Fruit fly (Drosophila melanogaster) whole organism, embryonic: ENCODE measurements around the gene CG4854.

Experiments
- Bgb ChIP-seq: fragments of 200-800 bp; sonication (Bioruptor generic); IDR thresholded peaks from 2 replicates; pipeline ENCODE4 v1.3.6; 2022; ENCODE audit warnings: missing biosample characterization, missing genetic modification characterization; ENCODE audit not compliant: partially characterized antibody
- CG10147 ChIP-seq: fragments of 200-800 bp; sonication (Bioruptor generic); optimal IDR thresholded peaks from 2 replicates; lab custom pipeline; 2019; ENCODE audit warnings: missing biosample characterization, mild to moderate bottlenecking, missing genetic modification characterization, moderate library complexity
- CG10274 ChIP-seq: fragments of 200-800 bp; sonication (Bioruptor generic); optimal IDR thresholded peaks from 3 replicates; lab custom pipeline; 2017; ENCODE audit warnings: missing biosample characterization, mild to moderate bottlenecking, missing genetic modification characterization
- CG10979 ChIP-seq: fragments of 200-800 bp; sonication (Bioruptor generic); optimal IDR thresholded peaks from 2 replicates; lab custom pipeline; 2018; ENCODE audit warnings: missing biosample characterization, mild to moderate bottlenecking, missing genetic modification characterization, moderate library complexity
- CG11247 ChIP-seq: fragments of 200-800 bp; sonication (Bioruptor generic); IDR thresholded peaks from 2 replicates; pipeline ENCODE4 v1.3.6; 2022; ENCODE audit warnings: missing biosample characterization, missing genetic modification characterization
- CG14667 ChIP-seq: fragments of 200-800 bp; sonication (Bioruptor generic); IDR thresholded peaks from 2 replicates; pipeline ENCODE4 v1.3.6; 2022; ENCODE audit warnings: missing biosample characterization, missing genetic modification characterization
- CG15011 ChIP-seq: fragments of 200-800 bp; sonication (Bioruptor generic); optimal IDR thresholded peaks from 3 replicates; lab custom pipeline; 2018; ENCODE audit warnings: missing biosample characterization, mild to moderate bottlenecking, missing genetic modification characterization
- CG17186 ChIP-seq: fragments of 200-800 bp; sonication (Bioruptor generic); optimal IDR thresholded peaks from 3 replicates; lab custom pipeline; 2017; ENCODE audit warnings: missing biosample characterization, missing genetic modification reagents, missing genetic modification characterization
- CG17568 ChIP-seq: fragments of 200-800 bp; sonication (Bioruptor generic); optimal IDR thresholded peaks from 2 replicates; lab custom pipeline; 2018; ENCODE audit warnings: missing biosample characterization, mild to moderate bottlenecking, missing genetic modification characterization, moderate library complexity
- CG18619 ChIP-seq: fragments of 200-800 bp; sonication (Bioruptor generic); optimal IDR thresholded peaks from 3 replicates; lab custom pipeline; 2017; ENCODE audit warnings: missing biosample characterization, mild to moderate bottlenecking, missing genetic modification characterization
- CG2712 ChIP-seq: fragments of 200-800 bp; optimal IDR thresholded peaks from 3 replicates; lab custom pipeline; 2019; ENCODE audit warnings: missing biosample characterization, mild to moderate bottlenecking, missing genetic modification characterization, moderate library complexity
- CG2889 ChIP-seq: fragments of 200-800 bp; sonication (Bioruptor generic); IDR thresholded peaks from 3 replicates; pipeline ENCODE4 v1.3.6; 2022; ENCODE audit warnings: missing biosample characterization, missing genetic modification characterization
- CG34376 ChIP-seq: fragments of 200-800 bp; sonication (Bioruptor generic); optimal IDR thresholded peaks from 2 replicates; lab custom pipeline; 2018; ENCODE audit warnings: missing biosample characterization, mild to moderate bottlenecking, missing genetic modification characterization
- CG4360 ChIP-seq: fragments of 200-800 bp; sonication (Bioruptor generic); IDR thresholded peaks from 2 replicates; pipeline ENCODE4 v1.3.6; 2022; ENCODE audit warnings: missing biosample characterization, missing genetic modification characterization
- CG5245 ChIP-seq: fragments of 200-800 bp; sonication (Bioruptor generic); optimal IDR thresholded peaks from 3 replicates; lab custom pipeline; 2016; ENCODE audit warnings: missing biosample characterization, missing genetic modification characterization
- CG7357 ChIP-seq: fragments of 200-800 bp; sonication (Bioruptor generic); IDR thresholded peaks from 3 replicates; pipeline ENCODE4 v1.3.6; 2022; ENCODE audit warnings: missing biosample characterization, missing genetic modification characterization
- CG7372 ChIP-seq: fragments of 200-800 bp; sonication (Bioruptor generic); IDR thresholded peaks from 2 replicates; pipeline ENCODE4 v1.3.6; 2022; ENCODE audit warnings: missing biosample characterization, missing genetic modification characterization
- Dbx ChIP-seq: fragments of 200-800 bp; sonication (Bioruptor generic); IDR thresholded peaks from 3 replicates; pipeline ENCODE4 v1.3.6; 2022; ENCODE audit warnings: missing biosample characterization, missing genetic modification characterization
- Dip2 ChIP-seq: fragments of 200-800 bp; sonication (Bioruptor generic); IDR thresholded peaks from 2 replicates; pipeline ENCODE4 v1.3.6; 2022; ENCODE audit warnings: missing biosample characterization, missing genetic modification characterization
- Ets65A ChIP-seq: fragments of 200-800 bp; sonication (Bioruptor generic); peaks from one replicate; lab custom pipeline; 2016; ENCODE audit warnings: missing biosample characterization, missing genetic modification characterization
- Gsc ChIP-seq: fragments of 200-800 bp; sonication (Bioruptor generic); IDR thresholded peaks from 2 replicates; pipeline ENCODE4 v1.3.6; 2022; ENCODE audit warnings: missing biosample characterization, missing genetic modification characterization
- Hey ChIP-seq: fragments of 200-800 bp; sonication (Bioruptor generic); optimal IDR thresholded peaks from 3 replicates; lab custom pipeline; 2018; ENCODE audit warnings: missing biosample characterization, mild to moderate bottlenecking, missing genetic modification characterization
- Max ChIP-seq: fragments of 200-800 bp; sonication (Bioruptor generic); optimal IDR thresholded peaks from 2 replicates; lab custom pipeline; 2016; ENCODE audit warnings: missing biosample characterization, mild to moderate bottlenecking, missing genetic modification characterization
- NC2α ChIP-seq: fragments of 200-800 bp; sonication (Bioruptor generic); optimal IDR thresholded peaks from 2 replicates; lab custom pipeline; 2016; ENCODE audit warnings: missing biosample characterization, missing genetic modification characterization
- NFAT ChIP-seq: fragments of 200-800 bp; sonication (Bioruptor generic); IDR thresholded peaks from 2 replicates; pipeline ENCODE4 v1.3.6; 2022; ENCODE audit warnings: missing biosample characterization, missing genetic modification characterization
- Opbp ChIP-seq: fragments of 200-800 bp; sonication (Bioruptor generic); IDR thresholded peaks from 3 replicates; pipeline ENCODE4 v1.3.6; 2022; ENCODE audit warnings: missing biosample characterization, missing genetic modification characterization; ENCODE audit not compliant: partially characterized antibody
- PHDP ChIP-seq: fragments of 200-800 bp; sonication (Bioruptor generic); optimal IDR thresholded peaks from 3 replicates; lab custom pipeline; 2018; ENCODE audit warnings: missing biosample characterization, mild to moderate bottlenecking, missing genetic modification characterization, moderate library complexity
- Rx ChIP-seq: fragments of 200-800 bp; sonication (Bioruptor generic); IDR thresholded peaks from 2 replicates; pipeline ENCODE4 v1.3.6; 2022; ENCODE audit warnings: missing biosample characterization, missing genetic modification characterization
- Scr ChIP-seq: fragments of 200-800 bp; sonication (Bioruptor generic); IDR thresholded peaks from 2 replicates; pipeline ENCODE4 v1.3.6; 2022; ENCODE audit warnings: missing biosample characterization, missing genetic modification characterization; ENCODE audit not compliant: partially characterized antibody
- Trl ChIP-seq, 3 experiments: fragments of >200 bp in 2 of 3; fragments of 200-800 bp in 1 of 3; sonication (Bioruptor generic) in 1 of 3; optimal IDR thresholded peaks; 2 replicates in 1 of 3; 3 replicates in 2 of 3; lab custom pipeline; 2016 to 2017; ENCODE audit warnings: missing biosample characterization in 1 of 3, missing genetic modification characterization in 1 of 3
- Vsx1 ChIP-seq: fragments of 200-800 bp; sonication (Bioruptor generic); optimal IDR thresholded peaks from 2 replicates; lab custom pipeline; 2017; ENCODE audit warnings: missing biosample characterization, mild to moderate bottlenecking, missing genetic modification characterization, missing genetic modification reagents
- Xbp1 ChIP-seq: fragments of 200-800 bp; sonication (Bioruptor generic); optimal IDR thresholded peaks from 3 replicates; lab custom pipeline; 2016; ENCODE audit warnings: missing biosample characterization, mild to moderate bottlenecking, missing genetic modification characterization
- ato ChIP-seq: fragments of 200-800 bp; sonication (Bioruptor generic); IDR thresholded peaks from 2 replicates; pipeline ENCODE4 v1.3.6; 2022; ENCODE audit warnings: missing biosample characterization, missing genetic modification characterization; ENCODE audit not compliant: partially characterized antibody
- bcd ChIP-seq: fragments of 200-800 bp; sonication (Bioruptor generic); optimal IDR thresholded peaks from 2 replicates; lab custom pipeline; 2017; ENCODE audit warnings: missing biosample characterization, mild to moderate bottlenecking, missing genetic modification characterization
- chm ChIP-seq: fragments of 200-800 bp; sonication (Bioruptor generic); IDR thresholded peaks from 2 replicates; pipeline ENCODE4 v1.3.6; 2022; ENCODE audit warnings: missing biosample characterization, missing genetic modification characterization
- cwo ChIP-seq: fragments of 200-800 bp; sonication (Bioruptor generic); optimal IDR thresholded peaks from 3 replicates; lab custom pipeline; 2017; ENCODE audit warnings: missing biosample characterization, missing genetic modification characterization, mild to moderate bottlenecking, moderate library complexity, missing genetic modification reagents
- disco-r ChIP-seq: fragments of 200-800 bp; sonication (Bioruptor generic); optimal IDR thresholded peaks from 2 replicates; lab custom pipeline; 2016; ENCODE audit warnings: missing biosample characterization, missing genetic modification characterization
- gcm2 ChIP-seq: fragments of 200-800 bp; sonication (Bioruptor generic); optimal IDR thresholded peaks from 2 replicates; lab custom pipeline; 2016; ENCODE audit warnings: missing biosample characterization, missing genetic modification characterization
- jing ChIP-seq: fragments of 200-800 bp; sonication (Bioruptor generic); optimal IDR thresholded peaks from 2 replicates; lab custom pipeline; 2018; ENCODE audit warnings: missing biosample characterization, mild to moderate bottlenecking, missing genetic modification characterization
- jumu ChIP-seq: fragments of 200-800 bp; sonication (Bioruptor generic); optimal IDR thresholded peaks from 3 replicates; lab custom pipeline; 2016; ENCODE audit warnings: missing biosample characterization, missing genetic modification characterization
- ken ChIP-seq: fragments of 200-800 bp; sonication (Bioruptor generic); IDR thresholded peaks from 3 replicates; pipeline ENCODE4 v1.3.6; 2022; ENCODE audit warnings: missing biosample characterization, missing genetic modification characterization
- onecut ChIP-seq: fragments of 200-800 bp; sonication (Bioruptor generic); IDR thresholded peaks from 2 replicates; pipeline ENCODE4 v1.3.6; 2022; ENCODE audit warnings: missing biosample characterization, missing genetic modification characterization
- pnt ChIP-seq: fragments of 200-800 bp; sonication (Bioruptor generic); optimal IDR thresholded peaks from 3 replicates; lab custom pipeline; 2016; ENCODE audit warnings: missing biosample characterization, missing genetic modification characterization
- run ChIP-seq: fragments of 200-800 bp; sonication (Bioruptor generic); optimal IDR thresholded peaks from 3 replicates; lab custom pipeline; 2018; ENCODE audit warnings: missing biosample characterization, mild to moderate bottlenecking, missing genetic modification characterization
- sima ChIP-seq: fragments of 200-800 bp; sonication (Bioruptor generic); optimal IDR thresholded peaks from 2 replicates; lab custom pipeline; 2016; ENCODE audit warnings: missing biosample characterization, missing genetic modification characterization
- sisA ChIP-seq: fragments of 200-800 bp; sonication (Bioruptor generic); IDR thresholded peaks from 2 replicates; pipeline ENCODE4 v1.3.6; 2022; ENCODE audit warnings: missing biosample characterization, missing genetic modification characterization
- slou ChIP-seq: fragments of 200-800 bp; sonication (Bioruptor generic); optimal IDR thresholded peaks from 3 replicates; lab custom pipeline; 2016; ENCODE audit warnings: missing biosample characterization, missing genetic modification characterization
- sqz ChIP-seq: fragments of 200-800 bp; sonication (Bioruptor generic); optimal IDR thresholded peaks from 3 replicates; lab custom pipeline; 2018; ENCODE audit warnings: missing biosample characterization, mild to moderate bottlenecking, missing genetic modification characterization
- tio ChIP-seq: fragments of 200-800 bp; sonication (Bioruptor generic); optimal IDR thresholded peaks from 2 replicates; lab custom pipeline; 2017; ENCODE audit warnings: missing biosample characterization, missing genetic modification characterization, inconsistent platforms
- tx ChIP-seq: fragments of 200-800 bp; sonication (Bioruptor generic); optimal IDR thresholded peaks from 2 replicates; lab custom pipeline; 2016; ENCODE audit warnings: missing biosample characterization, missing genetic modification characterization
- zen2 ChIP-seq: fragments of 200-800 bp; sonication (Bioruptor generic); IDR thresholded peaks from 3 replicates; pipeline ENCODE4 v1.3.6; 2022; ENCODE audit warnings: missing biosample characterization, missing genetic modification characterization; ENCODE audit not compliant: partially characterized antibody

CG4854 gene

dm6 chr3R:19998418-19998817, 29.4 kb upstream of the CG4854 start (continued):
- TF ChIP-seq CG11247 (peak; percentile 72), disco-r (GFP tag; lab: Kevin White, UChicago) (no peak), CG2712 (tag; lab: Kevin White, UChicago) (peak; percentile 87), jumu (GFP tag; lab: Kevin White, UChicago) (peak; percentile 81), gcm2 (GFP tag; lab: Kevin White, UChicago) (no peak), CG34376 (no peak), Scr (GFP tag; lab: Robert Waterston, UW) (no peak), CG10147 (peak; percentile 52), zen2 (no peak), ken (GFP tag; lab: Robert Waterston, UW) (peak; percentile 85), sima (GFP tag; lab: Kevin White, UChicago) (no peak), CG7357 (GFP tag; lab: Robert Waterston, UW) (peak; percentile 52; the same call in 1 of the 3 replicates), NC2α (GFP tag; lab: Kevin White, UChicago) (peak; percentile 49), Vsx1 (GFP tag; lab: Kevin White, UChicago) (peak; percentile 21), CG4360 (peak; percentile 49), CG2889 (GFP tag; lab: Robert Waterston, UW) (no peak), CG17568 (GFP tag; lab: Kevin White, UChicago) (peak; percentile 60), sqz (no peak), CG15011 (GFP tag; lab: Kevin White, UChicago) (peak; percentile 3), sisA (GFP tag; lab: Robert Waterston, UW) (peak; percentile 85), ato (GFP tag; lab: Robert Waterston, UW) (no peak), CG10274 (GFP tag; lab: Kevin White, UChicago) (peak; percentile 4), cwo (GFP tag; lab: Kevin White, UChicago) (no peak), run (tag; lab: Kevin White, UChicago) (peak; percentile 20), Hey (tag; lab: Kevin White, UChicago) (no peak), Xbp1 (GFP tag; lab: Kevin White, UChicago) (peak; percentile 78), bcd (GFP tag; lab: Kevin White, UChicago) (peak; percentile 60), Trl (optimal IDR thresholded peaks at IDR 0.05; lab: Kevin White, UChicago) (no peak), Trl (GFP tag; optimal IDR thresholded peaks at IDR 0.05; lab: Kevin White, UChicago) (peak; percentile 68), Bgb (GFP tag; lab: Robert Waterston, UW) (no peak), Opbp (GFP tag; lab: Robert Waterston, UW) (no peak), CG17186 (GFP tag; lab: Kevin White, UChicago) (peak; percentile 57), tx (GFP tag; lab: Kevin White, UChicago) (peak; percentile 36), Rx (GFP tag; lab: Robert Waterston, UW) (peak; percentile 66), Dip2 (GFP tag; lab: Robert Waterston, UW) (no peak), Gsc (GFP tag; lab: Robert Waterston, UW) (no peak), onecut (GFP tag; lab: Robert Waterston, UW) (peak; percentile 71), chm (peak; percentile 85), NFAT (GFP tag; lab: Robert Waterston, UW) (peak; percentile 46), Max (GFP tag; lab: Kevin White, UChicago) (peak; percentile 33), CG7372 (peak; percentile 47; the same call in 1 of the 2 replicates), tio (GFP tag; lab: Kevin White, UChicago) (peak; percentile 50), Dbx (0 out of 3 replicates have a peak, but pooled peaks have one; percentile 21), PHDP (peak; percentile 71), CG5245 (peak; percentile 84), CG18619 (peak; percentile 26), pnt (GFP tag; lab: Kevin White, UChicago) (peak; percentile 84), CG14667 (GFP tag; lab: Robert Waterston, UW) (peak; percentile 63), jing (GFP tag; lab: Kevin White, UChicago) (peak; percentile 64), Ets65A (GFP tag; lab: Kevin White, UChicago) (peak; percentile 95), slou (GFP tag; lab: Kevin White, UChicago) (no peak), CG10979 (peak; percentile 87)
